Worm (Caenorhabditis elegans): ENCODE results near the gene C09F12.3.

C09F12.3 gene

ce11 chrX:11061904-11062303, 19.2 kb upstream of the C09F12.3 start, which contains the start of gene lpr-5:
Gene lpr-5 (plus strand): TSS chrX:11062123.
- TF ChIP-seq fos-1 (tag; optimal IDR thresholded peaks at IDR 0.05) = peak; percentile 9
- TF ChIP-seq unc-62 (GFP tag; optimal IDR thresholded peaks at IDR 0.05) = no peak
- no peak for TF ChIP-seq F13H6.1 (tag; optimal IDR thresholded peaks at IDR 0.05)
- TF ChIP-seq nhr-21 (tag; optimal IDR thresholded peaks at IDR 0.05) = peak; percentile 55
- peak; percentile 36 for TF ChIP-seq ceh-16 (tag; optimal IDR thresholded peaks at IDR 0.05)
- no peak for TF ChIP-seq elt-3 (tag; optimal IDR thresholded peaks at IDR 0.05)

- TF ChIP-seq lsy-2 (tag; optimal IDR thresholded peaks at IDR 0.05) (no peak), blmp-1 (tag; optimal IDR thresholded peaks at IDR 0.05; ENCODE audit: insufficient read depth) (peak; percentile 56), nhr-21 (tag; optimal IDR thresholded peaks at IDR 0.05) (peak; percentile 43), sem-4 (tag; optimal IDR thresholded peaks at IDR 0.05) (no peak), snpc-4 (tag; optimal IDR thresholded peaks at IDR 0.05) (no peak), ztf-11 (tag; optimal IDR thresholded peaks at IDR 0.05) (no peak), ama-1 (optimal IDR thresholded peaks at IDR 0.05) (no peak), aly-2 (tag; optimal IDR thresholded peaks at IDR 0.05) (no peak)
Observed at ce11 chrX:11060940-11061339, 18.3 kb upstream of the C09F12.3 start.

- peak; percentile 28 for TF ChIP-seq fos-1 (tag; optimal IDR thresholded peaks at IDR 0.05)
- TF ChIP-seq nhr-77 (tag; optimal IDR thresholded peaks at IDR 0.05) = peak; percentile 4
- TF ChIP-seq ama-1 (optimal IDR thresholded peaks at IDR 0.05) = no peak
- TF ChIP-seq sma-3 (GFP tag; optimal IDR thresholded peaks at IDR 0.05) = peak; percentile 6
- peak; percentile 51 for TF ChIP-seq ceh-16 (tag; optimal IDR thresholded peaks at IDR 0.05)
- TF ChIP-seq nhr-21 (tag; optimal IDR thresholded peaks at IDR 0.05) = peak; percentile 77
Observed at ce11 chrX:11059744-11060143, 17.1 kb upstream of the C09F12.3 start, which contains the start of gene lpr-6. Gene lpr-6 (plus strand): TSS chrX:11059994.

ce11 chrX:11057028-11057427, 14.4 kb upstream of the C09F12.3 start, which contains the start of gene lpr-3:
Gene lpr-3 (plus strand): TSS chrX:11057401.
- TF ChIP-seq fos-1 (tag; optimal IDR thresholded peaks at IDR 0.05) = peak; percentile 45
- no peak for TF ChIP-seq sem-4 (tag; optimal IDR thresholded peaks at IDR 0.05)
- TF ChIP-seq lsy-2 (tag; optimal IDR thresholded peaks at IDR 0.05) = peak in 1 of 2 experiments; percentile 36
- no peak for TF ChIP-seq ztf-1 (GFP tag; conservative IDR thresholded peaks at IDR 0.05)
- TF ChIP-seq lin-13 (GFP tag; optimal IDR thresholded peaks at IDR 0.05) = no peak
- peak; percentile 28 for TF ChIP-seq nhr-25 (tag; optimal IDR thresholded peaks at IDR 0.05)
- no peak for TF ChIP-seq aly-2 (tag; optimal IDR thresholded peaks at IDR 0.05)
- TF ChIP-seq blmp-1 (tag; optimal IDR thresholded peaks at IDR 0.05; ENCODE audit: insufficient read depth) = peak; percentile 79
- TF ChIP-seq crh-2 (tag; optimal IDR thresholded peaks at IDR 0.05) = no peak
- no peak for TF ChIP-seq C34F6.9 (tag; optimal IDR thresholded peaks at IDR 0.05)
- TF ChIP-seq nhr-21 (tag; optimal IDR thresholded peaks at IDR 0.05) = peak; percentile 82
- TF ChIP-seq ztf-11 (tag; optimal IDR thresholded peaks at IDR 0.05) = no peak
- TF ChIP-seq elt-3 (tag; optimal IDR thresholded peaks at IDR 0.05) = no peak
- no peak for TF ChIP-seq sma-9 (GFP tag; optimal IDR thresholded peaks at IDR 0.05)
- no peak for TF ChIP-seq sma-9 (tag; optimal IDR thresholded peaks at IDR 0.05)
- TF ChIP-seq sma-3 (GFP tag; optimal IDR thresholded peaks at IDR 0.05) = peak; percentile 48
- no peak for TF ChIP-seq gmeb-1 (tag; optimal IDR thresholded peaks at IDR 0.05)
- TF ChIP-seq ceh-82 (tag; optimal IDR thresholded peaks at IDR 0.05) = no peak
- TF ChIP-seq ceh-16 (tag; optimal IDR thresholded peaks at IDR 0.05) = peak; percentile 52
- no peak for TF ChIP-seq dmd-4 (tag; optimal IDR thresholded peaks at IDR 0.05)
- no peak for TF ChIP-seq lin-11 (tag; optimal IDR thresholded peaks at IDR 0.05)
- no peak for TF ChIP-seq nhr-10 (tag; optimal IDR thresholded peaks at IDR 0.05)
- no peak for TF ChIP-seq unc-39 (tag; optimal IDR thresholded peaks at IDR 0.05)
- peak; percentile 40 for TF ChIP-seq egl-27 (tag; optimal IDR thresholded peaks at IDR 0.05)
- no peak for TF ChIP-seq mab-5 (tag; optimal IDR thresholded peaks at IDR 0.05)
- no peak for TF ChIP-seq lin-39 (tag; optimal IDR thresholded peaks at IDR 0.05)
- peak; percentile 62 for TF ChIP-seq elt-1 (tag; optimal IDR thresholded peaks at IDR 0.05)

- TF ChIP-seq gmeb-1 (tag; optimal IDR thresholded peaks at IDR 0.05) = no peak
- no peak for TF ChIP-seq unc-39 (tag; optimal IDR thresholded peaks at IDR 0.05)
- TF ChIP-seq lsy-2 (tag; optimal IDR thresholded peaks at IDR 0.05) = no peak
- TF ChIP-seq alr-1 (tag; optimal IDR thresholded peaks at IDR 0.05) = no peak
- TF ChIP-seq sma-9 (GFP tag; optimal IDR thresholded peaks at IDR 0.05) = no peak
- no peak for TF ChIP-seq sma-9 (tag; optimal IDR thresholded peaks at IDR 0.05)
- TF ChIP-seq nhr-129 (tag; optimal IDR thresholded peaks at IDR 0.05) = no peak
- no peak for TF ChIP-seq nhr-6 (tag; optimal IDR thresholded peaks at IDR 0.05)
- TF ChIP-seq ceh-16 (tag; optimal IDR thresholded peaks at IDR 0.05) = no peak
- no peak for TF ChIP-seq ZK546.5 (tag; optimal IDR thresholded peaks at IDR 0.05)
- TF ChIP-seq R02D3.7 (tag; optimal IDR thresholded peaks at IDR 0.05) = no peak
- TF ChIP-seq nhr-237 (tag; optimal IDR thresholded peaks at IDR 0.05) = no peak
- no peak for TF ChIP-seq egl-27 (tag; optimal IDR thresholded peaks at IDR 0.05)
- no peak for TF ChIP-seq peb-1 (tag; optimal IDR thresholded peaks at IDR 0.05)
- TF ChIP-seq nhr-21 (tag; optimal IDR thresholded peaks at IDR 0.05) = no peak
- no peak for TF ChIP-seq mab-5 (tag; optimal IDR thresholded peaks at IDR 0.05)
- TF ChIP-seq lin-11 (tag; optimal IDR thresholded peaks at IDR 0.05) = no peak
- no peak for TF ChIP-seq sem-4 (tag; optimal IDR thresholded peaks at IDR 0.05)
- no peak for TF ChIP-seq elt-3 (tag; optimal IDR thresholded peaks at IDR 0.05)
- TF ChIP-seq ceh-82 (tag; optimal IDR thresholded peaks at IDR 0.05) = no peak
Observed at ce11 chrX:11053615-11054014, 10.9 kb upstream of the C09F12.3 start, which contains the start of gene C09F12.2. Gene C09F12.2 (plus strand): TSS chrX:11053915.

Data from whole organism, L2 larva.